Worm (Caenorhabditis elegans) whole organism, late embryonic: ENCODE measurements around the gene rpl-12.
A peak's percentile ranks its signal among the peaks of the same experiment; 100 is the strongest.

ENCODE experiments used
- F13H6.1 ChIP-seq: sonication (generic microtip); optimal IDR thresholded peaks from 2 replicates; lab custom pipeline; 2016; ENCODE audit warnings: missing genetic modification characterization, missing compliant biosample characterization
- K02D7.2 ChIP-seq: sonication (generic microtip); optimal IDR thresholded peaks from 2 replicates; lab custom pipeline; 2017; ENCODE audit warnings: mild to moderate bottlenecking, missing genetic modification characterization, missing compliant biosample characterization
- K09A11.1 ChIP-seq: sonication (generic microtip); optimal IDR thresholded peaks from 2 replicates; lab custom pipeline; 2017; ENCODE audit warnings: antibody characterized with exemption, mild to moderate bottlenecking, missing genetic modification characterization, missing compliant biosample characterization; ENCODE audit not compliant: insufficient read depth
- ama-1 ChIP-seq: fragments of 150-350 bp; optimal IDR thresholded peaks from 2 replicates; lab custom pipeline; 2014
- ceh-14 ChIP-seq: sonication (generic microtip); optimal IDR thresholded peaks from 2 replicates; lab custom pipeline; 2016; ENCODE audit warnings: missing genotype, missing genetic modification characterization, missing compliant biosample characterization
- ceh-18 ChIP-seq: sonication (generic microtip); optimal IDR thresholded peaks from 2 replicates; lab custom pipeline; 2016; ENCODE audit warnings: missing genetic modification characterization, missing compliant biosample characterization
- ceh-19 ChIP-seq: fragments of 200-800 bp; sonication (Bioruptor generic); optimal IDR thresholded peaks from 2 replicates; lab custom pipeline; 2018; ENCODE audit warnings: mild to moderate bottlenecking, missing genetic modification characterization, missing compliant biosample characterization
- ceh-2 ChIP-seq: sonication (generic microtip); optimal IDR thresholded peaks from 2 replicates; lab custom pipeline; 2016; ENCODE audit warnings: missing genotype, missing genetic modification characterization, missing compliant biosample characterization
- ceh-22 ChIP-seq: sonication (generic microtip); optimal IDR thresholded peaks from 2 replicates; lab custom pipeline; 2017; ENCODE audit warnings: missing biosample characterization, missing genetic modification characterization
- ceh-31 ChIP-seq: sonication (generic microtip); optimal IDR thresholded peaks from 2 replicates; lab custom pipeline; 2016; ENCODE audit warnings: missing genetic modification characterization, missing compliant biosample characterization
- ceh-34 ChIP-seq: sonication (generic microtip); optimal IDR thresholded peaks from 2 replicates; lab custom pipeline; 2016; ENCODE audit warnings: mild to moderate bottlenecking, missing genetic modification characterization, missing compliant biosample characterization
- ceh-45 ChIP-seq: fragments of 200-800 bp; sonication (Bioruptor generic); IDR thresholded peaks from 2 replicates; pipeline ENCODE4 v1.3.6; 2022; ENCODE audit warnings: missing genetic modification reagents, missing genetic modification characterization, missing compliant biosample characterization
- ceh-48 ChIP-seq: sonication (generic microtip); optimal IDR thresholded peaks from 2 replicates; lab custom pipeline; 2016; ENCODE audit warnings: missing genetic modification characterization, inconsistent platforms, missing compliant biosample characterization
- ceh-6 ChIP-seq: fragments of 200-800 bp; sonication (Bioruptor generic); optimal IDR thresholded peaks from 2 replicates; lab custom pipeline; 2018; ENCODE audit warnings: mild to moderate bottlenecking, missing genetic modification characterization, missing compliant biosample characterization
- ceh-9 ChIP-seq: sonication (generic microtip); optimal IDR thresholded peaks from 2 replicates; lab custom pipeline; 2016; ENCODE audit warnings: mild to moderate bottlenecking, missing genetic modification characterization, inconsistent platforms, missing compliant biosample characterization
- dmd-4 ChIP-seq: sonication (generic microtip); optimal IDR thresholded peaks from 2 replicates; lab custom pipeline; 2016; ENCODE audit warnings: borderline replicate concordance, missing genetic modification characterization, missing compliant biosample characterization
- elt-2 ChIP-seq: sonication (generic microtip); optimal IDR thresholded peaks from 2 replicates; lab custom pipeline; 2016; ENCODE audit warnings: missing genetic modification reagents, missing genetic modification characterization, missing compliant biosample characterization
- elt-4 ChIP-seq: sonication (generic microtip); optimal IDR thresholded peaks from 2 replicates; lab custom pipeline; 2016; ENCODE audit warnings: missing genetic modification characterization, missing compliant biosample characterization
- ets-4 ChIP-seq: sonication (generic microtip); optimal IDR thresholded peaks from 2 replicates; lab custom pipeline; 2016; ENCODE audit warnings: missing genetic modification characterization, missing compliant biosample characterization
- eyg-1 ChIP-seq: sonication (generic microtip); optimal IDR thresholded peaks from 2 replicates; lab custom pipeline; 2016; ENCODE audit warnings: missing genotype, missing genetic modification characterization, missing compliant biosample characterization
- fax-1 ChIP-seq: sonication (generic microtip); optimal IDR thresholded peaks from 2 replicates; lab custom pipeline; 2016; ENCODE audit warnings: missing genotype, missing genetic modification characterization, missing compliant biosample characterization
- gmeb-2 ChIP-seq: sonication (generic microtip); optimal IDR thresholded peaks from 2 replicates; lab custom pipeline; 2016; ENCODE audit warnings: missing genetic modification characterization, inconsistent platforms, missing compliant biosample characterization
- hlh-30 ChIP-seq: sonication (generic microtip); optimal IDR thresholded peaks from 2 replicates; lab custom pipeline; 2017; ENCODE audit warnings: antibody characterized with exemption, missing genetic modification characterization, missing compliant biosample characterization; ENCODE audit not compliant: insufficient read depth
- hlh-8 ChIP-seq: sonication (generic microtip); optimal IDR thresholded peaks from 2 replicates; lab custom pipeline; 2016; ENCODE audit warnings: missing genotype, missing genetic modification characterization, missing compliant biosample characterization
- lin-11 ChIP-seq: fragments of 200-800 bp; sonication (Bioruptor generic); optimal IDR thresholded peaks from 2 replicates; lab custom pipeline; 2018; ENCODE audit warnings: mild to moderate bottlenecking, missing genetic modification characterization, missing compliant biosample characterization
- madf-2 ChIP-seq: sonication (generic microtip); optimal IDR thresholded peaks from 2 replicates; lab custom pipeline; 2017; ENCODE audit warnings: missing genetic modification characterization, missing compliant biosample characterization
- mec-3 ChIP-seq: sonication (generic microtip); optimal IDR thresholded peaks from 2 replicates; lab custom pipeline; 2016; ENCODE audit warnings: borderline replicate concordance, missing genetic modification characterization, missing compliant biosample characterization
- nfya-1 ChIP-seq: sonication (generic microtip); optimal IDR thresholded peaks from 2 replicates; lab custom pipeline; 2017; ENCODE audit warnings: missing genetic modification characterization, mild to moderate bottlenecking, missing compliant biosample characterization, antibody characterized with exemption, moderate library complexity
- nhr-11 ChIP-seq: fragments of 150-350 bp; optimal IDR thresholded peaks from 2 replicates; lab custom pipeline; 2014; ENCODE audit warnings: missing biosample characterization, missing genetic modification characterization
- nhr-232 ChIP-seq: sonication (generic microtip); optimal IDR thresholded peaks from 2 replicates; lab custom pipeline; 2016; ENCODE audit warnings: missing genetic modification characterization, missing compliant biosample characterization
- odd-2 ChIP-seq: sonication (generic microtip); optimal IDR thresholded peaks from 2 replicates; lab custom pipeline; 2017; ENCODE audit warnings: antibody characterized with exemption, mild to moderate bottlenecking, missing genetic modification characterization, missing compliant biosample characterization
- pag-3 ChIP-seq: sonication (generic microtip); optimal IDR thresholded peaks from 2 replicates; lab custom pipeline; 2016; ENCODE audit warnings: missing compliant biosample characterization, missing genetic modification characterization, borderline replicate concordance
- pqm-1 ChIP-seq: sonication (generic microtip); optimal IDR thresholded peaks from 2 replicates; lab custom pipeline; 2016; ENCODE audit warnings: missing genetic modification characterization, missing compliant biosample characterization
- ref-2 ChIP-seq: sonication (generic microtip); optimal IDR thresholded peaks from 2 replicates; lab custom pipeline; 2016; ENCODE audit warnings: missing genetic modification characterization, missing compliant biosample characterization
- rnt-1 ChIP-seq: sonication (generic microtip); optimal IDR thresholded peaks from 2 replicates; lab custom pipeline; 2016; ENCODE audit warnings: missing genetic modification characterization, missing compliant biosample characterization
- sox-2 ChIP-seq: fragments of 200-800 bp; sonication (Bioruptor generic); IDR thresholded peaks from 2 replicates; pipeline ENCODE4 v1.3.6; 2022; ENCODE audit warnings: missing genetic modification reagents, missing genetic modification characterization, missing compliant biosample characterization
- syd-9 ChIP-seq: sonication (generic microtip); optimal IDR thresholded peaks from 2 replicates; lab custom pipeline; 2016; ENCODE audit warnings: mild to moderate bottlenecking, missing genetic modification characterization, moderate library complexity, missing compliant biosample characterization
- tbx-2 ChIP-seq: sonication (generic microtip); optimal IDR thresholded peaks from 2 replicates; lab custom pipeline; 2016; ENCODE audit warnings: missing genetic modification characterization, missing compliant biosample characterization
- tbx-7 ChIP-seq: sonication (generic microtip); optimal IDR thresholded peaks from 2 replicates; lab custom pipeline; 2016; ENCODE audit warnings: missing genotype, missing genetic modification characterization, missing compliant biosample characterization
- ttx-3 ChIP-seq: sonication (generic microtip); optimal IDR thresholded peaks from 2 replicates; lab custom pipeline; 2016; ENCODE audit warnings: missing genetic modification reagents, missing genetic modification characterization, missing compliant biosample characterization
- unc-3 ChIP-seq, 2 experiments: fragments of 200-800 bp in 1 of 2; sonication (Bioruptor generic) in 1 of 2; sonication (generic microtip) in 1 of 2; conservative IDR thresholded peaks in 1 of 2; optimal IDR thresholded peaks in 1 of 2; 2 replicates each; pipeline versions ENCODE4 v1.3.6 to Lab custom; 2016 to 2022; ENCODE audit warnings: missing compliant biosample characterization in 2 of 2, missing genetic modification characterization in 2 of 2, missing genetic modification reagents in 1 of 2
- unc-42 ChIP-seq: sonication (generic microtip); optimal IDR thresholded peaks from 2 replicates; lab custom pipeline; 2016; ENCODE audit warnings: missing genotype, missing genetic modification characterization, missing compliant biosample characterization
- unc-55 ChIP-seq: sonication (generic microtip); optimal IDR thresholded peaks from 2 replicates; lab custom pipeline; 2017; ENCODE audit warnings: missing biosample characterization, missing genetic modification reagents, missing genetic modification characterization
- unc-86 ChIP-seq: sonication (generic microtip); optimal IDR thresholded peaks from 2 replicates; lab custom pipeline; 2016; ENCODE audit warnings: missing genetic modification characterization, missing compliant biosample characterization
- zip-5 ChIP-seq: sonication (generic microtip); optimal IDR thresholded peaks from 2 replicates; lab custom pipeline; 2016; ENCODE audit warnings: missing genetic modification characterization, missing compliant biosample characterization

The rpl-12 gene

DNA sequence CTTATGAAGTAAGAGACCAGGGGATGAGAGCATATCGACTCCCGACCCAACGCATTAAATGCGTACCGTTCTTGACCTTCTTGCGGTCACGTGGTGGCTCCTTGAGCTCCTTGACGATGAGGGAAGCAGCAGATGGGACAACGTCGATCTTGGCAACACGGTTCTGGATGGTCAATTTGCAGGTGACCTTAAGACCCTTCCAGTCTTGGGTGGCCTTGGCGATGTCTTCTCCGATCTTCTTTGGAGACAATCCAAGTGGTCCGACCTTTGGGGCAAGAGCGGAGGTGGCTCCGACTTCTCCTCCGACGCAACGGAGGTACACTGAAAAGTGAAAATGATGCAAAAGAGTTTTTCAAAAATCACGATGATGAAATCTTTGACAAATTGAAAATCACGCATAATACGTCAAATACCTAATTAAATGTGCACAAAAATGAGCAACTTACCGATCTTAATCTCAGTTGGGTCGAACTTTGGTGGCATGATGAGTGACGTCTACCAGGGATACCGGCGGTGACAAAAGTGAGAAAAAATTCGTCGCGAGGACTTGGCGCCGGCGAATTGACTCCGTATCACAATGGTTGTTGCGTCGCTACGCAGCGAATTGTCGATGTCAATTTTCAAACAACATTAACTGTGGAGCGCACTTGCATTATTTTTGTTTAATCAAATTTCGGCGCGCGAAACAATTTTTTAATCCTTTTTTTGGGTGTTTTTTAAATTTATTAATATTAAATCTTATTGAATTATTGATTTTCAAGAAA, at the start of gene rpl-12 (continued):
- TF ChIP-seq ceh-22 (tag; lab: Kevin White, UChicago) (no peak), nhr-232 (no peak), ceh-48 (tag; lab: Kevin White, UChicago) (peak; percentile 50), dmd-4 (tag; lab: Kevin White, UChicago) (no peak), unc-42 (tag; lab: Kevin White, UChicago) (peak; percentile 100), zip-5 (tag; lab: Kevin White, UChicago) (no peak), tbx-7 (no peak), ama-1 (lab: Kevin White, UChicago) (no peak), ceh-9 (tag; lab: Kevin White, UChicago) (no peak), sox-2 (GFP tag; lab: Robert Waterston, UW) (peak; percentile 80), ceh-14 (tag; lab: Kevin White, UChicago) (peak; percentile 92), hlh-30 (tag; lab: Kevin White, UChicago) (peak; percentile 66), madf-2 (tag; lab: Kevin White, UChicago) (peak; percentile 66), odd-2 (no peak), ceh-34 (tag; lab: Kevin White, UChicago) (peak; percentile 98), nhr-11 (tag; lab: Kevin White, UChicago) (no peak), K09A11.1 (peak; percentile 44), unc-86 (tag; lab: Kevin White, UChicago) (peak; percentile 82)

DNA sequence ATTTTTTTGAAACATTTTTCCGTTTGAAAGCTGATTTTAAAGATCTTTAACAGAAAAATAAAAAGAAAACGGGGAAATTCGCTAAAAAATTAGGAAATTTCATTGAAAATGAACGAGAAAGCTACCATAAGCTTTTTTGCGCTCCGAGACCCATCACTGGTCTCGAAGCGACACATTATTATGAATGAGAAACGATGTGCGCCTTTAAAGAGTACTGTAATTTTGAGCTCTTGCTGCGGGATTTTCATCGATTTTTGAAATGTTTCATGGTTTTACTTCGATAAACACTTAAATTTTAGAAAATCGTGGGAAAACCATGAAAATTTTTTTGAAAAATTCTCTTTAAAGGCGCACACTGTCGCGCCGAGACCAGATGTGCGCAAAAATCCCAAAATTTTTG, 49.8 kb upstream of the rpl-12 start:
- TF ChIP-seq lin-11 (no peak), eyg-1 (tag; lab: Kevin White, UChicago) (no peak), unc-55 (GFP tag; lab: Kevin White, UChicago) (no peak), gmeb-2 (tag; lab: Kevin White, UChicago) (no peak), ceh-48 (tag; lab: Kevin White, UChicago) (no peak), odd-2 (no peak), nhr-232 (no peak), pqm-1 (no peak), ceh-45 (GFP tag; lab: Robert Waterston, UW) (no peak), mec-3 (tag; lab: Kevin White, UChicago) (no peak), ceh-18 (tag; lab: Kevin White, UChicago) (no peak), ceh-6 (GFP tag; lab: Kevin White, UChicago) (no peak), hlh-8 (tag; lab: Kevin White, UChicago) (no peak), pag-3 (no peak), syd-9 (tag; lab: Kevin White, UChicago) (no peak)

DNA sequence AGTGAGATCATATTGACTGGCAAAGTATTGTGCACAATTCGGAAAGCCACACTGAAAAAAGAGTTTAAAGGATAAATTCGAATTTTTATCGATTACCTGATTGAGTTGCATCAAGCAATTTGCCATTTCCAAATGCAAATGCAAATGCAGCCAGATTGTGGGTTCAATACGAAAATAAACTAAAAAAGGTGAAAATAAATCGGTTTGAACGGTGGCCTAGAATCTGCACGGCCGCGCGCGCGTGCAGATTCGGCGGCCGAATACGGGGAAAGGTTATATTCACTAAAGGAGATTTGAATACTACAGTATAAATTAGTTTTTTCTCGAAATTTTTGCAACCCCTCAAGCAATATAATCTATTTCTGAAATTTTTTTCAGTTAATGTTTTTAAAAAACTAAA, 48.9 kb upstream of the rpl-12 start, which contains the start of gene Y67H2A.10:
Y67H2A.10 (minus strand) TSS at position 184 of the 400 bp plus-strand sequence.
- TF ChIP-seq K09A11.1 (no peak), ceh-22 (tag; lab: Kevin White, UChicago) (no peak), zip-5 (tag; lab: Kevin White, UChicago) (peak; percentile 57), tbx-2 (tag; lab: Kevin White, UChicago) (no peak), ceh-2 (tag; lab: Kevin White, UChicago) (peak; percentile 72), ceh-31 (tag; lab: Kevin White, UChicago) (peak; percentile 77), K02D7.2 (tag; lab: Kevin White, UChicago) (no peak), nhr-232 (no peak), nfya-1 (tag; lab: Kevin White, UChicago) (no peak), madf-2 (tag; lab: Kevin White, UChicago) (no peak), tbx-7 (peak; percentile 22), ref-2 (tag; lab: Kevin White, UChicago) (no peak), F13H6.1 (tag; lab: Kevin White, UChicago) (no peak), ceh-18 (tag; lab: Kevin White, UChicago) (no peak), elt-2 (tag; lab: Kevin White, UChicago) (peak; percentile 47), unc-3 (GFP tag; conservative IDR thresholded peaks at IDR 0.05; lab: Robert Waterston, UW) (no peak), unc-3 (tag; optimal IDR thresholded peaks at IDR 0.05; lab: Kevin White, UChicago) (no peak), hlh-8 (tag; lab: Kevin White, UChicago) (peak; percentile 23), syd-9 (tag; lab: Kevin White, UChicago) (no peak), ets-4 (tag; lab: Kevin White, UChicago) (peak; percentile 26), fax-1 (tag; lab: Kevin White, UChicago) (no peak), ceh-19 (no peak), elt-4 (tag; lab: Kevin White, UChicago) (no peak), ceh-6 (GFP tag; lab: Kevin White, UChicago) (no peak), ttx-3 (peak; percentile 7), gmeb-2 (tag; lab: Kevin White, UChicago) (no peak), ceh-48 (tag; lab: Kevin White, UChicago) (no peak), rnt-1 (tag; lab: Kevin White, UChicago) (no peak), ceh-14 (tag; lab: Kevin White, UChicago) (no peak), hlh-30 (tag; lab: Kevin White, UChicago) (no peak), odd-2 (no peak)
